Worm (Caenorhabditis elegans) whole organism, late embryonic: ENCODE results near the gene col-84.

ENCODE experiments used
- ama-1 ChIP-seq: fragments of 150-350 bp; optimal IDR thresholded peaks from 2 replicates; lab custom pipeline; 2014
- fkh-10 ChIP-seq: fragments of 150-350 bp; optimal IDR thresholded peaks from 2 replicates; lab custom pipeline; 2014; ENCODE audit warnings: missing biosample characterization, missing genetic modification reagents, missing genetic modification characterization
- lin-11 ChIP-seq: fragments of 200-800 bp; sonication (Bioruptor generic); optimal IDR thresholded peaks from 2 replicates; lab custom pipeline; 2018; ENCODE audit warnings: mild to moderate bottlenecking, missing genetic modification characterization, missing compliant biosample characterization
- pha-4 ChIP-seq: fragments of 150-350 bp; optimal IDR thresholded peaks from 2 replicates; lab custom pipeline; 2018; ENCODE audit warnings: missing biosample characterization, missing genetic modification reagents, missing genetic modification characterization
- rnt-1 ChIP-seq: sonication (generic microtip); optimal IDR thresholded peaks from 2 replicates; lab custom pipeline; 2016; ENCODE audit warnings: missing genetic modification characterization, missing compliant biosample characterization
- sdc-2 ChIP-seq: sonication (generic microtip); optimal IDR thresholded peaks from 2 replicates; lab custom pipeline; 2016; ENCODE audit warnings: missing genotype, missing genetic modification characterization, missing compliant biosample characterization
- tbx-2 ChIP-seq: sonication (generic microtip); optimal IDR thresholded peaks from 2 replicates; lab custom pipeline; 2016; ENCODE audit warnings: missing genetic modification characterization, missing compliant biosample characterization

DNA sequence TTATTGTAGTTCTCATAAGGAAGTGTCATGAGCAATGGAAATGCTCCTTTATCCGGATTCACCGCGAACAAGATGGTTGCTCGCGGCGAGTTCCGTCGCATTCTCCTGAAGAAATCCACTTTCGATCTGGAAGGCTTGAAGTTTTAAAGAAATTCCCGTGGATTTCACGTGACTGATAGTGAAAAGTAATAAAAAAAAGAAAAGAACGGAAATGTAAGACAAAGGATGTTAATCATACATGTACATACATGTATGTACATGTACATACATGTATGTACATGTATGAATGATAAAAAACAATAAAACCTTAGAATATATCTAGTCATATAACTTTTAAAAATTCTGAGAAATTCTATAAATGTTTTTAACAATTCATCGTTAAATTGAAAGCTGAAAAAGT, 12.0 kb upstream of the col-84 start, which contains the start of gene clh-1:
- no peak for TF ChIP-seq sdc-2 (tag; lab: Kevin White, UChicago)
- no peak for TF ChIP-seq fkh-10
- no peak for TF ChIP-seq lin-11 (tag; lab: Kevin White, UChicago)
- no peak for TF ChIP-seq pha-4 (tag; lab: Kevin White, UChicago)
- TF ChIP-seq rnt-1: no peak
- TF ChIP-seq tbx-2 (tag; lab: Kevin White, UChicago): no peak
- no peak for TF ChIP-seq ama-1 (lab: Kevin White, UChicago)
